Fruit fly (Drosophila melanogaster) whole organism, embryonic: ENCODE measurements around the gene Gga.

Experiments
- Antp ChIP-seq: fragments of 200-800 bp; sonication (Bioruptor generic); optimal IDR thresholded peaks from 3 replicates; lab custom pipeline; 2016; ENCODE audit warnings: missing biosample characterization, missing genetic modification characterization
- B-H1 ChIP-seq: fragments of 200-800 bp; sonication (Bioruptor generic); IDR thresholded peaks from 3 replicates; pipeline ENCODE4 v1.3.6; 2022; ENCODE audit warnings: missing biosample characterization, missing genetic modification characterization
- BEAF-32 ChIP-seq: fragments of 200-800 bp; sonication (Bioruptor generic); optimal IDR thresholded peaks from 3 replicates; lab custom pipeline; 2017; ENCODE audit warnings: missing biosample characterization, missing genetic modification characterization, mild to moderate bottlenecking, moderate library complexity, missing genetic modification reagents
- CG10366 ChIP-seq: fragments of 200-800 bp; sonication (Bioruptor generic); IDR thresholded peaks from 2 replicates; pipeline ENCODE4 v1.3.6; 2022; ENCODE audit warnings: missing biosample characterization, missing genetic modification characterization
- CG10543 ChIP-seq: fragments of 200-800 bp; sonication (Bioruptor generic); optimal IDR thresholded peaks from 3 replicates; lab custom pipeline; 2017; ENCODE audit warnings: missing biosample characterization, mild to moderate bottlenecking, missing genetic modification characterization, moderate library complexity
- CG10654 ChIP-seq: fragments of 200-800 bp; sonication (Bioruptor generic); optimal IDR thresholded peaks from 2 replicates; lab custom pipeline; 2016; ENCODE audit warnings: missing biosample characterization, missing genetic modification characterization
- CG11398 ChIP-seq: fragments of 200-800 bp; sonication (Bioruptor generic); optimal IDR thresholded peaks from 2 replicates; lab custom pipeline; 2016; ENCODE audit warnings: missing biosample characterization, missing genetic modification characterization
- CG11723 ChIP-seq: fragments of 200-800 bp; sonication (Bioruptor generic); optimal IDR thresholded peaks from 2 replicates; lab custom pipeline; 2017; ENCODE audit warnings: missing biosample characterization, mild to moderate bottlenecking, missing genetic modification characterization
- CG12104 ChIP-seq: fragments of 200-800 bp; sonication (Bioruptor generic); optimal IDR thresholded peaks from 3 replicates; lab custom pipeline; 2016; ENCODE audit warnings: missing biosample characterization, missing genetic modification characterization
- CG12659 ChIP-seq: fragments of 200-800 bp; sonication (Bioruptor generic); optimal IDR thresholded peaks from 3 replicates; lab custom pipeline; 2017; ENCODE audit warnings: mild to moderate bottlenecking, missing biosample characterization, missing genetic modification reagents, missing genetic modification characterization
- CG13296 ChIP-seq: fragments of 200-800 bp; sonication (Bioruptor generic); optimal IDR thresholded peaks from 3 replicates; lab custom pipeline; 2018; ENCODE audit warnings: missing biosample characterization, mild to moderate bottlenecking, missing genetic modification characterization
- CG15514 ChIP-seq: fragments of 200-800 bp; sonication (Bioruptor generic); optimal IDR thresholded peaks from 3 replicates; lab custom pipeline; 2017; ENCODE audit warnings: missing biosample characterization, missing genetic modification characterization, mild to moderate bottlenecking, moderate library complexity, missing genetic modification reagents
- CG15696 ChIP-seq: fragments of 200-800 bp; sonication (Bioruptor generic); optimal IDR thresholded peaks from 2 replicates; lab custom pipeline; 2019; ENCODE audit warnings: missing biosample characterization, mild to moderate bottlenecking, missing genetic modification characterization, moderate library complexity
- CG1602 ChIP-seq: fragments of 200-800 bp; sonication (Bioruptor generic); optimal IDR thresholded peaks from 3 replicates; lab custom pipeline; 2016; ENCODE audit warnings: missing biosample characterization, missing genetic modification characterization
- CG17361 ChIP-seq: fragments of 200-800 bp; sonication (Bioruptor generic); IDR thresholded peaks from 3 replicates; pipeline ENCODE4 v1.3.6; 2022; ENCODE audit warnings: missing biosample characterization, missing genetic modification characterization
- CG17568 ChIP-seq: fragments of 200-800 bp; sonication (Bioruptor generic); optimal IDR thresholded peaks from 2 replicates; lab custom pipeline; 2018; ENCODE audit warnings: missing biosample characterization, mild to moderate bottlenecking, missing genetic modification characterization, moderate library complexity
- CG18476 ChIP-seq: fragments of 200-800 bp; sonication (Bioruptor generic); optimal IDR thresholded peaks from 2 replicates; lab custom pipeline; 2016; ENCODE audit warnings: missing biosample characterization, mild to moderate bottlenecking, missing genetic modification characterization
- CG2202 ChIP-seq: fragments of 200-800 bp; sonication (Bioruptor generic); optimal IDR thresholded peaks from 2 replicates; lab custom pipeline; 2018; ENCODE audit warnings: missing biosample characterization, mild to moderate bottlenecking, missing genetic modification characterization
- CG30431 ChIP-seq: fragments of 200-800 bp; sonication (Bioruptor generic); optimal IDR thresholded peaks from 2 replicates; lab custom pipeline; 2017; ENCODE audit warnings: missing biosample characterization, missing genetic modification characterization
- CG4282 ChIP-seq: fragments of 200-800 bp; sonication (Bioruptor generic); optimal IDR thresholded peaks from 2 replicates; lab custom pipeline; 2016; ENCODE audit warnings: missing biosample characterization, missing genetic modification characterization
- CG7987 ChIP-seq: fragments of 200-800 bp; sonication (Bioruptor generic); optimal IDR thresholded peaks from 2 replicates; lab custom pipeline; 2018; ENCODE audit warnings: missing biosample characterization, mild to moderate bottlenecking, missing genetic modification characterization, moderate library complexity
- CG8388 ChIP-seq: fragments of 200-800 bp; sonication (Bioruptor generic); optimal IDR thresholded peaks from 2 replicates; lab custom pipeline; 2019; ENCODE audit warnings: missing biosample characterization, mild to moderate bottlenecking, missing genetic modification characterization, moderate library complexity
- CG9215 ChIP-seq: fragments of 200-800 bp; sonication (Bioruptor generic); IDR thresholded peaks from 2 replicates; pipeline ENCODE4 v1.3.6; 2022; ENCODE audit warnings: missing biosample characterization, missing genetic modification characterization
- CG9817 ChIP-seq: fragments of 200-800 bp; sonication (Bioruptor generic); optimal IDR thresholded peaks from 2 replicates; lab custom pipeline; 2018; ENCODE audit warnings: missing biosample characterization, mild to moderate bottlenecking, missing genetic modification characterization, moderate library complexity
- Dfd ChIP-seq, 2 experiments: fragments of >200 bp; optimal IDR thresholded peaks; 2 replicates each; lab custom pipeline; 2017; ENCODE audit warnings: missing biosample characterization in 2 of 2, missing genetic modification characterization in 2 of 2
- Ets65A ChIP-seq: fragments of 200-800 bp; sonication (Bioruptor generic); peaks from one replicate; lab custom pipeline; 2016; ENCODE audit warnings: missing biosample characterization, missing genetic modification characterization
- Lim3 ChIP-seq: fragments of 200-800 bp; sonication (Bioruptor generic); IDR thresholded peaks from 2 replicates; pipeline ENCODE4 v1.3.6; 2022; ENCODE audit warnings: missing biosample characterization, missing genetic modification characterization
- Mad ChIP-seq: fragments of 200-800 bp; sonication (Bioruptor generic); optimal IDR thresholded peaks from 2 replicates; lab custom pipeline; 2016; ENCODE audit warnings: missing biosample characterization, missing genetic modification characterization
- Neu2 ChIP-seq: fragments of 200-800 bp; sonication (Bioruptor generic); optimal IDR thresholded peaks from 3 replicates; lab custom pipeline; 2016; ENCODE audit warnings: missing biosample characterization, missing genetic modification characterization, borderline replicate concordance
- Oli ChIP-seq: fragments of 200-800 bp; sonication (Bioruptor generic); optimal IDR thresholded peaks from 2 replicates; lab custom pipeline; 2018; ENCODE audit warnings: missing biosample characterization, mild to moderate bottlenecking, missing genetic modification characterization, moderate library complexity
- Poxn ChIP-seq: fragments of 200-800 bp; sonication (Bioruptor generic); IDR thresholded peaks from 2 replicates; pipeline ENCODE4 v1.3.6; 2022; ENCODE audit warnings: missing biosample characterization, missing genetic modification characterization
- Side ChIP-seq: fragments of 200-800 bp; sonication (Bioruptor generic); optimal IDR thresholded peaks from 2 replicates; lab custom pipeline; 2016; ENCODE audit warnings: missing biosample characterization, missing genetic modification characterization
- Vsx1 ChIP-seq: fragments of 200-800 bp; sonication (Bioruptor generic); optimal IDR thresholded peaks from 2 replicates; lab custom pipeline; 2017; ENCODE audit warnings: missing biosample characterization, mild to moderate bottlenecking, missing genetic modification characterization, missing genetic modification reagents
- Xrp1 ChIP-seq: fragments of 200-800 bp; sonication (Bioruptor generic); IDR thresholded peaks from 2 replicates; pipeline ENCODE4 v1.3.6; 2022; ENCODE audit warnings: missing biosample characterization, missing genetic modification characterization
- bigmax ChIP-seq: fragments of 200-800 bp; sonication (Bioruptor generic); optimal IDR thresholded peaks from 2 replicates; lab custom pipeline; 2018; ENCODE audit warnings: missing biosample characterization, mild to moderate bottlenecking, missing genetic modification characterization
- chif ChIP-seq, 2 experiments: fragments of 200-800 bp; sonication (Bioruptor generic); optimal IDR thresholded peaks; 3 replicates each; lab custom pipeline; 2016; ENCODE audit warnings: missing biosample characterization in 2 of 2, missing genetic modification characterization in 2 of 2
- gfzf ChIP-seq: fragments of 200-800 bp; sonication (Bioruptor generic); optimal IDR thresholded peaks from 2 replicates; lab custom pipeline; 2016; ENCODE audit warnings: missing biosample characterization, mild to moderate bottlenecking, missing genetic modification characterization, moderate library complexity
- ham ChIP-seq: fragments of 200-800 bp; sonication (Bioruptor generic); IDR thresholded peaks from 2 replicates; pipeline ENCODE4 v1.3.6; 2022; ENCODE audit warnings: missing biosample characterization, missing genetic modification characterization
- hkb ChIP-seq, 2 experiments: fragments of 200-800 bp in 1 of 2; fragments of >200 bp in 1 of 2; sonication (Bioruptor generic) in 1 of 2; IDR thresholded peaks in 1 of 2; optimal IDR thresholded peaks in 1 of 2; 2 replicates each; pipeline versions ENCODE4 v1.3.6 to Lab custom; 2017 to 2022; ENCODE audit warnings: missing biosample characterization in 1 of 2, missing genetic modification characterization in 1 of 2
- onecut ChIP-seq: fragments of 200-800 bp; sonication (Bioruptor generic); IDR thresholded peaks from 2 replicates; pipeline ENCODE4 v1.3.6; 2022; ENCODE audit warnings: missing biosample characterization, missing genetic modification characterization
- pnt ChIP-seq: fragments of 200-800 bp; sonication (Bioruptor generic); optimal IDR thresholded peaks from 3 replicates; lab custom pipeline; 2016; ENCODE audit warnings: missing biosample characterization, missing genetic modification characterization
- pum ChIP-seq: fragments of 200-800 bp; sonication (Bioruptor generic); optimal IDR thresholded peaks from 2 replicates; lab custom pipeline; 2016; ENCODE audit warnings: missing biosample characterization, missing genetic modification characterization
- ranshi ChIP-seq: fragments of 200-800 bp; sonication (Bioruptor generic); IDR thresholded peaks from 2 replicates; pipeline ENCODE4 v1.3.6; 2022; ENCODE audit warnings: missing biosample characterization, missing genetic modification characterization
- rib ChIP-seq: fragments of 200-800 bp; sonication (Bioruptor generic); IDR thresholded peaks from 2 replicates; pipeline ENCODE4 v1.3.6; 2022; ENCODE audit warnings: missing biosample characterization, missing genetic modification characterization
- run ChIP-seq: fragments of 200-800 bp; sonication (Bioruptor generic); optimal IDR thresholded peaks from 3 replicates; lab custom pipeline; 2018; ENCODE audit warnings: missing biosample characterization, mild to moderate bottlenecking, missing genetic modification characterization
- seq ChIP-seq: fragments of 200-800 bp; sonication (Bioruptor generic); IDR thresholded peaks from 2 replicates; pipeline ENCODE4 v1.3.6; 2022; ENCODE audit warnings: missing biosample characterization, missing genetic modification characterization
- sim ChIP-seq: fragments of 200-800 bp; sonication (Bioruptor generic); IDR thresholded peaks from 2 replicates; pipeline ENCODE4 v1.3.6; 2022; ENCODE audit warnings: missing biosample characterization, missing genetic modification characterization
- tio ChIP-seq: fragments of 200-800 bp; sonication (Bioruptor generic); optimal IDR thresholded peaks from 2 replicates; lab custom pipeline; 2017; ENCODE audit warnings: missing biosample characterization, missing genetic modification characterization, inconsistent platforms
- wek ChIP-seq: fragments of 200-800 bp; sonication (Bioruptor generic); optimal IDR thresholded peaks from 3 replicates; lab custom pipeline; 2018; ENCODE audit warnings: missing biosample characterization, mild to moderate bottlenecking, missing genetic modification characterization, moderate library complexity

The Gga gene

dm6 chrX:9600083-9600817 lies 580 bp upstream of the Gga start (continued):
- no peak for TF ChIP-seq bigmax (GFP tag; lab: Kevin White, UChicago)
- TF ChIP-seq CG7987, result no peak
- TF ChIP-seq CG9817, result peak; percentile 67
- TF ChIP-seq Antp (GFP tag; lab: Kevin White, UChicago), result peak; percentile 74
- TF ChIP-seq Dfd (GFP tag; optimal IDR thresholded peaks at IDR 0.05; lab: Kevin White, UChicago), result no peak
- TF ChIP-seq Ets65A, result peak; percentile 97
- peak; percentile 76 for TF ChIP-seq Xrp1
- peak; percentile 51 for TF ChIP-seq Mad (GFP tag; lab: Kevin White, UChicago)
- TF ChIP-seq CG11398 (GFP tag; lab: Kevin White, UChicago), result peak; percentile 54
- TF ChIP-seq chif (GFP tag; optimal IDR thresholded peaks at IDR 0.05; lab: Kevin White, UChicago), result peak; percentile 59 to 84
- TF ChIP-seq ranshi (GFP tag; lab: Robert Waterston, UW), result peak; percentile 64
- TF ChIP-seq run (tag; lab: Kevin White, UChicago), result peak; percentile 22
- TF ChIP-seq CG9215 (GFP tag; lab: Robert Waterston, UW), result peak; percentile 63
- peak; percentile 82 for TF ChIP-seq Oli (tag; lab: Kevin White, UChicago)
- TF ChIP-seq CG10654 (GFP tag; lab: Kevin White, UChicago), result peak; percentile 62
- no peak; the same call in 1 of the 2 replicates for TF ChIP-seq rib (GFP tag; lab: Robert Waterston, UW)
- 0 out of 2 replicates have a peak, but pooled peaks have one; percentile 12 for TF ChIP-seq Poxn (GFP tag; lab: Robert Waterston, UW)
- TF ChIP-seq ham (GFP tag; lab: Robert Waterston, UW), result no peak
- TF ChIP-seq sim, result no peak
- TF ChIP-seq pum (GFP tag; lab: Kevin White, UChicago), result peak; percentile 72
- peak; percentile 65 for TF ChIP-seq CG10543 (GFP tag; lab: Kevin White, UChicago)
- TF ChIP-seq Neu2 (GFP tag; lab: Kevin White, UChicago), result no peak
- TF ChIP-seq CG8388, result peak; percentile 66
- TF ChIP-seq CG15696 (tag; lab: Kevin White, UChicago), result no peak
- TF ChIP-seq CG12659 (GFP tag; lab: Kevin White, UChicago), result peak; percentile 82
- peak; percentile 58 for TF ChIP-seq onecut (GFP tag; lab: Robert Waterston, UW)
- TF ChIP-seq BEAF-32, result no peak
- peak; percentile 64 for TF ChIP-seq CG30431
- peak; percentile 45; the same call in 2 of the 3 replicates for TF ChIP-seq B-H1 (GFP tag; lab: Robert Waterston, UW)
- no peak for TF ChIP-seq CG17568 (GFP tag; lab: Kevin White, UChicago)
- TF ChIP-seq CG18476 (GFP tag; lab: Kevin White, UChicago), result peak; percentile 66
- peak; percentile 65 for TF ChIP-seq CG1602 (GFP tag; lab: Kevin White, UChicago)
- TF ChIP-seq Side (GFP tag; lab: Kevin White, UChicago), result peak; percentile 50
- peak; percentile 40 for TF ChIP-seq CG4282
- peak; percentile 59 for TF ChIP-seq CG10366 (GFP tag; lab: Robert Waterston, UW)
- peak; percentile 71 for TF ChIP-seq pnt (GFP tag; lab: Kevin White, UChicago)
- no peak for TF ChIP-seq hkb (optimal IDR thresholded peaks at IDR 0.05; lab: Kevin White, UChicago)
- TF ChIP-seq hkb (GFP tag; IDR thresholded peaks at IDR 0.05; lab: Robert Waterston, UW), result peak; percentile 70
- no peak for TF ChIP-seq gfzf (GFP tag; lab: Kevin White, UChicago)
- no peak for TF ChIP-seq tio (GFP tag; lab: Kevin White, UChicago)
- TF ChIP-seq Vsx1, result peak; percentile 49
- TF ChIP-seq CG15514 (GFP tag; lab: Kevin White, UChicago), result peak; percentile 47
- peak; percentile 64 for TF ChIP-seq CG11723 (GFP tag; lab: Kevin White, UChicago)
- peak; percentile 52; the same call in 1 of the 2 replicates for TF ChIP-seq seq (GFP tag; lab: Robert Waterston, UW)
- TF ChIP-seq CG17361 (GFP tag; lab: Robert Waterston, UW), result peak; percentile 85
- no peak for TF ChIP-seq Lim3
- TF ChIP-seq wek, result peak; percentile 15
- no peak for TF ChIP-seq CG2202 (tag; lab: Kevin White, UChicago)
- TF ChIP-seq CG12104, result peak; percentile 64
- TF ChIP-seq CG13296 (GFP tag; lab: Kevin White, UChicago), result peak; percentile 77
